Fruit fly (Drosophila melanogaster): Measurements from ENCODE around the gene fred.

fred gene

dm6 chr2L:3889865-3890264 lies 101.6 kb downstream of the fred start:
- TF ChIP-seq kay (GFP tag; ENCODE audit: borderline replicate concordance) (no peak), Mnt (GFP tag; optimal IDR thresholded peaks at IDR 0.05) (no peak), CG12768 (GFP tag; optimal IDR thresholded peaks at IDR 0.05) (no peak), CG33017 (tag; optimal IDR thresholded peaks at IDR 0.05) (no peak), Crg-1 (GFP tag; optimal IDR thresholded peaks at IDR 0.05) (no peak), CG5204 (GFP tag; optimal IDR thresholded peaks at IDR 0.05) (no peak)

- TF ChIP-seq tj (GFP tag; optimal IDR thresholded peaks at IDR 0.05) (peak; percentile 71), CG33017 (tag; optimal IDR thresholded peaks at IDR 0.05) (no peak), ovo (GFP tag; optimal IDR thresholded peaks at IDR 0.05) (no peak), toe (GFP tag; optimal IDR thresholded peaks at IDR 0.05) (no peak), Crg-1 (GFP tag; optimal IDR thresholded peaks at IDR 0.05) (no peak), pad (GFP tag; optimal IDR thresholded peaks at IDR 0.05) (peak; percentile 21), CG12768 (GFP tag; optimal IDR thresholded peaks at IDR 0.05) (peak; percentile 3), bab1 (GFP tag; optimal IDR thresholded peaks at IDR 0.05) (peak; percentile 1), Mnt (GFP tag; optimal IDR thresholded peaks at IDR 0.05) (peak; percentile 7), CG11617 (GFP tag; optimal IDR thresholded peaks at IDR 0.05) (no peak), kay (GFP tag; ENCODE audit: borderline replicate concordance) (peak; percentile 36), Clk (GFP tag; optimal IDR thresholded peaks at IDR 0.05) (no peak), CG7101 (tag; optimal IDR thresholded peaks at IDR 0.05) (peak; percentile 23), CG5204 (GFP tag; optimal IDR thresholded peaks at IDR 0.05) (no peak), CG7045 (GFP tag; optimal IDR thresholded peaks at IDR 0.05) (peak; percentile 10), CG14711 (tag; optimal IDR thresholded peaks at IDR 0.05) (no peak), CG1620 (GFP tag; optimal IDR thresholded peaks at IDR 0.05) (no peak)
Observed at dm6 chr2L:3888754-3889603, 102.5 kb downstream of the fred start.

dm6 chr2L:3888173-3888572 lies 103.3 kb downstream of the fred start:
- TF ChIP-seq CG11617 (GFP tag; optimal IDR thresholded peaks at IDR 0.05) (no peak), pad (GFP tag; optimal IDR thresholded peaks at IDR 0.05) (no peak), kay (GFP tag; ENCODE audit: borderline replicate concordance) (no peak), Crg-1 (GFP tag; optimal IDR thresholded peaks at IDR 0.05) (no peak), Mnt (GFP tag; optimal IDR thresholded peaks at IDR 0.05) (no peak), Clk (GFP tag; optimal IDR thresholded peaks at IDR 0.05) (no peak), tj (GFP tag; optimal IDR thresholded peaks at IDR 0.05) (no peak), ovo (GFP tag; optimal IDR thresholded peaks at IDR 0.05) (no peak), bab1 (GFP tag; optimal IDR thresholded peaks at IDR 0.05) (no peak), cnc (optimal IDR thresholded peaks at IDR 0.05) (no peak), CG5204 (GFP tag; optimal IDR thresholded peaks at IDR 0.05) (no peak), CG7045 (GFP tag; optimal IDR thresholded peaks at IDR 0.05) (no peak)

- TF ChIP-seq CG5204 (GFP tag; optimal IDR thresholded peaks at IDR 0.05), result no peak
- TF ChIP-seq CG12768 (GFP tag; optimal IDR thresholded peaks at IDR 0.05), result no peak
- no peak for TF ChIP-seq toe (GFP tag; optimal IDR thresholded peaks at IDR 0.05)
- no peak for TF ChIP-seq CG11617 (GFP tag; optimal IDR thresholded peaks at IDR 0.05)
- no peak for TF ChIP-seq CG7101 (tag; optimal IDR thresholded peaks at IDR 0.05)
- TF ChIP-seq Crg-1 (GFP tag; optimal IDR thresholded peaks at IDR 0.05), result no peak
- no peak for TF ChIP-seq CG7045 (GFP tag; optimal IDR thresholded peaks at IDR 0.05)
- TF ChIP-seq ovo (GFP tag; optimal IDR thresholded peaks at IDR 0.05), result no peak
- no peak for TF ChIP-seq pad (GFP tag; optimal IDR thresholded peaks at IDR 0.05)
- no peak for TF ChIP-seq Hr96 (GFP tag; optimal IDR thresholded peaks at IDR 0.05)
- no peak for TF ChIP-seq kay (GFP tag; ENCODE audit: borderline replicate concordance)
- TF ChIP-seq CG33017 (tag; optimal IDR thresholded peaks at IDR 0.05), result no peak
- no peak for TF ChIP-seq CG1620 (GFP tag; optimal IDR thresholded peaks at IDR 0.05)
- TF ChIP-seq tj (GFP tag; optimal IDR thresholded peaks at IDR 0.05), result no peak
- no peak for TF ChIP-seq Mnt (GFP tag; optimal IDR thresholded peaks at IDR 0.05)
- no peak for TF ChIP-seq cic (GFP tag; optimal IDR thresholded peaks at IDR 0.05)
- TF ChIP-seq cnc (optimal IDR thresholded peaks at IDR 0.05), result no peak
Observed at dm6 chr2L:3883939-3884338, 107.6 kb downstream of the fred start.

- TF ChIP-seq cic (GFP tag; optimal IDR thresholded peaks at IDR 0.05) (no peak), cnc (optimal IDR thresholded peaks at IDR 0.05) (no peak), CG1620 (GFP tag; optimal IDR thresholded peaks at IDR 0.05) (no peak), Clk (GFP tag; optimal IDR thresholded peaks at IDR 0.05) (no peak), ovo (GFP tag; optimal IDR thresholded peaks at IDR 0.05) (no peak), pad (GFP tag; optimal IDR thresholded peaks at IDR 0.05) (no peak), bab1 (GFP tag; optimal IDR thresholded peaks at IDR 0.05) (no peak), CG7045 (GFP tag; optimal IDR thresholded peaks at IDR 0.05) (no peak), CG7101 (tag; optimal IDR thresholded peaks at IDR 0.05) (no peak), kay (GFP tag; ENCODE audit: borderline replicate concordance) (no peak), Crg-1 (GFP tag; optimal IDR thresholded peaks at IDR 0.05) (no peak), CG33017 (tag; optimal IDR thresholded peaks at IDR 0.05) (no peak), CG5204 (GFP tag; optimal IDR thresholded peaks at IDR 0.05) (no peak), CG14711 (tag; optimal IDR thresholded peaks at IDR 0.05) (no peak)
Observed at dm6 chr2L:3882172-3882571, 109.3 kb downstream of the fred start.

- TF ChIP-seq pad (GFP tag; optimal IDR thresholded peaks at IDR 0.05) (no peak), CG7045 (GFP tag; optimal IDR thresholded peaks at IDR 0.05) (no peak), ovo (GFP tag; optimal IDR thresholded peaks at IDR 0.05) (no peak), bab1 (GFP tag; optimal IDR thresholded peaks at IDR 0.05) (no peak), CG7101 (tag; optimal IDR thresholded peaks at IDR 0.05) (no peak)
Observed at dm6 chr2L:3881164-3881563, 110.3 kb downstream of the fred start.

All from whole organism, adult.